Fruit fly (Drosophila melanogaster): ENCODE results near the gene Trpml.

DNA sequence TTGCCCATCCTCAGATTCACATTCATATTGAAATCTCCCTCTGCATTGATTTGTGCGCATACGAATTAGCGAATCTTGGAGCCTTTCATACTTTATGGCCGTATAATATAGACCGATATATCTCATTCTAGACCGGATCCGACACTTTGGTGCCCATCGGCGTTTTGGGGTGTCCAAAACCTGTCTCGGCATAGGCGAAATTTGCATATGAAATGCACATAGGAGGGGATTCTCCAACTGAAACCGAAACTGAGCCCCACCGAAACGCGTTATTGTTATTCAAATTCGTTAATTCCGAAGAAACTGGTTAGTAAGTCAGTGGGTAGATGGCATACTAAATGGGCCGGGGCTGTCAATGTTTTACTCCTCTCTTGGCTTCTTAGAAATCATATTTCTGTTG lies 17.7 kb downstream of the Trpml start:
- no peak for TF ChIP-seq pad (GFP tag; optimal IDR thresholded peaks at IDR 0.05)
- no peak for TF ChIP-seq Hr96 (GFP tag; optimal IDR thresholded peaks at IDR 0.05)
- no peak for TF ChIP-seq kay (GFP tag; ENCODE audit: borderline replicate concordance)
- no peak for TF ChIP-seq CG12768 (GFP tag; optimal IDR thresholded peaks at IDR 0.05)
- no peak for TF ChIP-seq CG7045 (GFP tag; optimal IDR thresholded peaks at IDR 0.05)
- no peak for TF ChIP-seq Crg-1 (GFP tag; optimal IDR thresholded peaks at IDR 0.05)
- TF ChIP-seq CG7101 (tag; optimal IDR thresholded peaks at IDR 0.05) = no peak
- no peak for TF ChIP-seq tj (GFP tag; optimal IDR thresholded peaks at IDR 0.05)
- TF ChIP-seq toe (GFP tag; optimal IDR thresholded peaks at IDR 0.05) = no peak
